Fruit fly (Drosophila melanogaster) whole organism, prepupa: ENCODE results near the gene JMJD6.

ENCODE experiments used
- Blimp-1 ChIP-seq: fragments of 200-800 bp; sonication (Bioruptor generic); optimal IDR thresholded peaks from 3 replicates; lab custom pipeline; 2017; ENCODE audit warnings: missing biosample characterization, missing genetic modification characterization, mild to moderate bottlenecking, moderate library complexity, missing genetic modification reagents
- CG10631 ChIP-seq: fragments of 200-800 bp; sonication (Bioruptor generic); optimal IDR thresholded peaks from 2 replicates; lab custom pipeline; 2016; ENCODE audit warnings: missing biosample characterization, missing genetic modification characterization
- CG10669 ChIP-seq: fragments of 200-800 bp; sonication (Bioruptor generic); optimal IDR thresholded peaks from 3 replicates; lab custom pipeline; 2018; ENCODE audit warnings: missing biosample characterization, mild to moderate bottlenecking, missing genetic modification characterization, moderate library complexity
- CG11294 ChIP-seq: fragments of 200-800 bp; sonication (Bioruptor generic); IDR thresholded peaks from 2 replicates; pipeline ENCODE4 v1.3.6; 2022; ENCODE audit warnings: missing biosample characterization, missing genetic modification characterization
- CG11762 ChIP-seq: fragments of 200-800 bp; sonication (Bioruptor generic); optimal IDR thresholded peaks from 3 replicates; lab custom pipeline; 2016; ENCODE audit warnings: missing biosample characterization, missing genetic modification characterization; ENCODE audit not compliant: insufficient read depth
- CG11902 ChIP-seq: fragments of 200-800 bp; sonication (Bioruptor generic); optimal IDR thresholded peaks from 3 replicates; lab custom pipeline; 2016; ENCODE audit warnings: missing biosample characterization, missing genetic modification characterization
- CG15336 ChIP-seq: fragments of 200-800 bp; sonication (Bioruptor generic); IDR thresholded peaks from 2 replicates; pipeline ENCODE4 v1.3.6; 2022; ENCODE audit warnings: missing biosample characterization, missing genetic modification characterization
- CG1621 ChIP-seq: fragments of 200-800 bp; sonication (Bioruptor generic); optimal IDR thresholded peaks from 3 replicates; lab custom pipeline; 2018; ENCODE audit warnings: missing biosample characterization, mild to moderate bottlenecking, missing genetic modification characterization
- CG16779 ChIP-seq: fragments of 200-800 bp; sonication (Bioruptor generic); optimal IDR thresholded peaks from 3 replicates; lab custom pipeline; 2017; ENCODE audit warnings: missing biosample characterization, mild to moderate bottlenecking, missing genetic modification characterization
- CG3032 ChIP-seq: fragments of 200-800 bp; optimal IDR thresholded peaks from 2 replicates; lab custom pipeline; 2019; ENCODE audit warnings: missing biosample characterization, mild to moderate bottlenecking, missing genetic modification characterization, moderate library complexity
- CG31627 ChIP-seq: fragments of 200-800 bp; sonication (Bioruptor generic); optimal IDR thresholded peaks from 3 replicates; lab custom pipeline; 2016; ENCODE audit warnings: missing biosample characterization, missing genetic modification characterization
- CG32006 ChIP-seq: fragments of 200-800 bp; sonication (Bioruptor generic); optimal IDR thresholded peaks from 3 replicates; lab custom pipeline; 2017; ENCODE audit warnings: missing biosample characterization, mild to moderate bottlenecking, missing genetic modification characterization
- CG34406 ChIP-seq: fragments of 200-800 bp; sonication (Bioruptor generic); optimal IDR thresholded peaks from 3 replicates; lab custom pipeline; 2016; ENCODE audit warnings: missing biosample characterization, missing genetic modification characterization
- CG4318 ChIP-seq: fragments of 200-800 bp; sonication (Bioruptor generic); optimal IDR thresholded peaks from 3 replicates; lab custom pipeline; 2017; ENCODE audit warnings: missing biosample characterization, mild to moderate bottlenecking, missing genetic modification characterization
- CG6163 ChIP-seq: fragments of 200-800 bp; sonication (Bioruptor generic); IDR thresholded peaks from 3 replicates; pipeline ENCODE4 v1.3.6; 2022; ENCODE audit warnings: missing biosample characterization, missing genetic modification characterization
- CG6276 ChIP-seq: fragments of 200-800 bp; sonication (Bioruptor generic); optimal IDR thresholded peaks from 2 replicates; lab custom pipeline; 2017; ENCODE audit warnings: missing biosample characterization, mild to moderate bottlenecking, missing genetic modification characterization
- CG6808 ChIP-seq: fragments of 200-800 bp; sonication (Bioruptor generic); optimal IDR thresholded peaks from 3 replicates; lab custom pipeline; 2017; ENCODE audit warnings: missing biosample characterization, missing genetic modification characterization, mild to moderate bottlenecking, moderate library complexity, missing genetic modification reagents
- CG6854 ChIP-seq: fragments of 200-800 bp; sonication (Bioruptor generic); optimal IDR thresholded peaks from 2 replicates; lab custom pipeline; 2017; ENCODE audit warnings: missing biosample characterization, mild to moderate bottlenecking, missing genetic modification characterization
- CG7368 ChIP-seq: fragments of 200-800 bp; sonication (Bioruptor generic); optimal IDR thresholded peaks from 3 replicates; lab custom pipeline; 2016; ENCODE audit warnings: missing biosample characterization, missing genetic modification characterization
- CG8319 ChIP-seq: fragments of 200-800 bp; sonication (Bioruptor generic); optimal IDR thresholded peaks from 3 replicates; lab custom pipeline; 2016; ENCODE audit warnings: missing biosample characterization, missing genetic modification characterization
- CG9139 ChIP-seq: fragments of 200-800 bp; sonication (Bioruptor generic); optimal IDR thresholded peaks from 3 replicates; lab custom pipeline; 2017; ENCODE audit warnings: missing biosample characterization, mild to moderate bottlenecking, missing genetic modification characterization
- Eip75B ChIP-seq: fragments of 200-800 bp; sonication (Bioruptor generic); optimal IDR thresholded peaks from 3 replicates; lab custom pipeline; 2016; ENCODE audit warnings: missing biosample characterization, missing genetic modification characterization
- Eip78C ChIP-seq: fragments of 200-800 bp; sonication (Bioruptor generic); peaks from one replicate; lab custom pipeline; 2016; ENCODE audit warnings: missing biosample characterization, missing genetic modification characterization
- Eip93F ChIP-seq: fragments of 200-800 bp; sonication (Bioruptor generic); optimal IDR thresholded peaks from 2 replicates; lab custom pipeline; 2016; ENCODE audit warnings: missing biosample characterization, mild to moderate bottlenecking, missing genetic modification characterization
- Ets96B ChIP-seq: fragments of 200-800 bp; optimal IDR thresholded peaks from 2 replicates; lab custom pipeline; 2019; ENCODE audit warnings: missing biosample characterization, mild to moderate bottlenecking, missing genetic modification characterization, moderate library complexity
- Gug ChIP-seq: fragments of 200-800 bp; sonication (Bioruptor generic); IDR thresholded peaks from 2 replicates; pipeline ENCODE4 v1.3.6; 2022; ENCODE audit warnings: missing biosample characterization, missing genetic modification characterization
- Hr38 ChIP-seq: sonication (Bioruptor generic); optimal IDR thresholded peaks from 2 replicates; lab custom pipeline; 2016; ENCODE audit warnings: missing biosample characterization, missing genetic modification characterization
- Hr39 ChIP-seq: fragments of 200-800 bp; sonication (Bioruptor generic); optimal IDR thresholded peaks from 2 replicates; lab custom pipeline; 2016; ENCODE audit warnings: missing biosample characterization, missing genetic modification characterization
- Lpt ChIP-seq: fragments of 200-800 bp; sonication (Bioruptor generic); optimal IDR thresholded peaks from 3 replicates; lab custom pipeline; 2016; ENCODE audit warnings: missing biosample characterization, missing genetic modification characterization
- Met ChIP-seq: fragments of 200-800 bp; sonication (Bioruptor generic); optimal IDR thresholded peaks from 3 replicates; lab custom pipeline; 2016; ENCODE audit warnings: missing biosample characterization, missing genetic modification characterization
- OdsH ChIP-seq: fragments of 200-800 bp; sonication (Bioruptor generic); optimal IDR thresholded peaks from 3 replicates; lab custom pipeline; 2016; ENCODE audit warnings: missing biosample characterization, missing genetic modification characterization
- Sox102F ChIP-seq: fragments of 200-800 bp; sonication (Bioruptor generic); optimal IDR thresholded peaks from 2 replicates; lab custom pipeline; 2016; ENCODE audit warnings: missing biosample characterization, mild to moderate bottlenecking, missing genetic modification characterization
- Sox14 ChIP-seq: fragments of 200-800 bp; sonication (Bioruptor generic); optimal IDR thresholded peaks from 3 replicates; lab custom pipeline; 2016; ENCODE audit warnings: missing biosample characterization, missing genetic modification characterization
- Sox15 ChIP-seq: fragments of 200-800 bp; sonication (Bioruptor generic); optimal IDR thresholded peaks from 3 replicates; lab custom pipeline; 2016; ENCODE audit warnings: missing biosample characterization, missing genetic modification characterization
- achi ChIP-seq: fragments of 200-800 bp; sonication (Bioruptor generic); optimal IDR thresholded peaks from 3 replicates; lab custom pipeline; 2016; ENCODE audit warnings: missing biosample characterization, missing genetic modification characterization
- acj6 ChIP-seq: fragments of 200-800 bp; sonication (Bioruptor generic); optimal IDR thresholded peaks from 3 replicates; lab custom pipeline; 2016; ENCODE audit warnings: missing biosample characterization, missing genetic modification characterization
- cyc ChIP-seq: fragments of 200-800 bp; sonication (Bioruptor generic); optimal IDR thresholded peaks from 3 replicates; lab custom pipeline; 2016; ENCODE audit warnings: missing biosample characterization, missing genetic modification characterization
- dac ChIP-seq: fragments of 200-800 bp; sonication (Bioruptor generic); optimal IDR thresholded peaks from 2 replicates; lab custom pipeline; 2017; ENCODE audit warnings: missing biosample characterization, mild to moderate bottlenecking, missing genetic modification characterization
- dsx ChIP-seq: fragments of 200-800 bp; optimal IDR thresholded peaks from 3 replicates; lab custom pipeline; 2019; ENCODE audit warnings: missing biosample characterization, mild to moderate bottlenecking, missing genetic modification characterization, moderate library complexity; ENCODE audit not compliant: poor library complexity, severe bottlenecking
- eg ChIP-seq: fragments of 200-800 bp; sonication (Bioruptor generic); IDR thresholded peaks from 3 replicates; pipeline ENCODE4 v1.3.6; 2022; ENCODE audit warnings: missing biosample characterization, missing genetic modification characterization
- esn ChIP-seq: fragments of 200-800 bp; sonication (Bioruptor generic); optimal IDR thresholded peaks from 2 replicates; lab custom pipeline; 2016; ENCODE audit warnings: missing biosample characterization, mild to moderate bottlenecking, missing genetic modification characterization, moderate library complexity
- fd59A ChIP-seq: fragments of 200-800 bp; sonication (Bioruptor generic); optimal IDR thresholded peaks from 2 replicates; lab custom pipeline; 2017; ENCODE audit warnings: missing biosample characterization, mild to moderate bottlenecking, missing genetic modification characterization, missing genetic modification reagents
- fd85E ChIP-seq: fragments of 200-800 bp; sonication (Bioruptor generic); optimal IDR thresholded peaks from 3 replicates; lab custom pipeline; 2016; ENCODE audit warnings: missing biosample characterization, missing genetic modification characterization
- fkh ChIP-seq: fragments of 200-800 bp; sonication (Bioruptor generic); optimal IDR thresholded peaks from 3 replicates; lab custom pipeline; 2017; ENCODE audit warnings: missing biosample characterization, mild to moderate bottlenecking, missing genetic modification characterization, moderate library complexity
- lz ChIP-seq: fragments of 200-800 bp; sonication (Bioruptor generic); optimal IDR thresholded peaks from 3 replicates; lab custom pipeline; 2016; ENCODE audit warnings: missing biosample characterization, missing genetic modification characterization
- pdm3 ChIP-seq: fragments of 200-800 bp; sonication (Bioruptor generic); optimal IDR thresholded peaks from 3 replicates; lab custom pipeline; 2016; ENCODE audit warnings: missing biosample characterization, missing genetic modification characterization
- salr ChIP-seq, 2 experiments: fragments of 200-800 bp; sonication (Bioruptor generic); optimal IDR thresholded peaks; 3 replicates each; lab custom pipeline; 2016 to 2018; ENCODE audit warnings: missing biosample characterization in 2 of 2, missing genetic modification characterization in 2 of 2, mild to moderate bottlenecking in 1 of 2
- spab ChIP-seq: fragments of 200-800 bp; sonication (Bioruptor generic); optimal IDR thresholded peaks from 2 replicates; lab custom pipeline; 2017; ENCODE audit warnings: missing biosample characterization, mild to moderate bottlenecking, missing genetic modification characterization, missing genetic modification reagents
- ss ChIP-seq, 2 experiments: fragments of 200-800 bp; sonication (Bioruptor generic); optimal IDR thresholded peaks; 2 replicates in 1 of 2; 3 replicates in 1 of 2; lab custom pipeline; 2017 to 2018; ENCODE audit warnings: mild to moderate bottlenecking in 2 of 2, missing biosample characterization in 2 of 2, missing genetic modification characterization in 2 of 2, moderate library complexity in 1 of 2
- svp ChIP-seq: fragments of 200-800 bp; sonication (Bioruptor generic); peaks from one replicate; lab custom pipeline; 2016; ENCODE audit warnings: missing biosample characterization, missing genetic modification characterization
- topi ChIP-seq: fragments of 200-800 bp; sonication (Bioruptor generic); optimal IDR thresholded peaks from 3 replicates; lab custom pipeline; 2016; ENCODE audit warnings: missing biosample characterization, missing genetic modification characterization
- vri ChIP-seq: fragments of 200-800 bp; sonication (Bioruptor generic); optimal IDR thresholded peaks from 3 replicates; lab custom pipeline; 2016; ENCODE audit warnings: missing biosample characterization, mild to moderate bottlenecking, missing genetic modification characterization

Gene JMJD6

dm6 chr3R:22358810-22359209 lies 3.4 kb downstream of the JMJD6 start:
- TF ChIP-seq vri (GFP tag; lab: Kevin White, UChicago) (peak; percentile 82), Sox102F (GFP tag; lab: Kevin White, UChicago) (peak; percentile 77), fkh (GFP tag; lab: Kevin White, UChicago) (peak; percentile 72), CG6163 (GFP tag; lab: Robert Waterston, UW) (peak; percentile 87), achi (GFP tag; lab: Kevin White, UChicago) (peak; percentile 79), CG32006 (GFP tag; lab: Kevin White, UChicago) (peak; percentile 84), lz (GFP tag; lab: Kevin White, UChicago) (peak; percentile 62), Ets96B (tag; lab: Kevin White, UChicago) (peak; percentile 84), Hr39 (peak; percentile 80), ss (GFP tag; optimal IDR thresholded peaks at IDR 0.05; lab: Kevin White, UChicago) (peak; percentile 34 to 68), CG1621 (tag; lab: Kevin White, UChicago) (peak; percentile 82), CG4318 (GFP tag; lab: Kevin White, UChicago) (peak; percentile 63), dsx (GFP tag; lab: Kevin White, UChicago) (peak; percentile 76), Met (GFP tag; lab: Kevin White, UChicago) (peak; percentile 77), CG31627 (peak; percentile 68), esn (GFP tag; lab: Kevin White, UChicago) (peak; percentile 79), Eip78C (GFP tag; lab: Kevin White, UChicago) (peak; percentile 97), svp (peak; percentile 96), Sox14 (peak; percentile 87), fd85E (GFP tag; lab: Kevin White, UChicago) (peak; percentile 20), CG11902 (peak; percentile 63), CG16779 (tag; lab: Kevin White, UChicago) (peak; percentile 36), eg (peak; percentile 94), Blimp-1 (GFP tag; lab: Kevin White, UChicago) (no peak), CG8319 (peak; percentile 61), Eip93F (GFP tag; lab: Kevin White, UChicago) (no peak), CG6808 (GFP tag; lab: Kevin White, UChicago) (peak; percentile 72), OdsH (peak; percentile 88), CG10631 (GFP tag; lab: Kevin White, UChicago) (peak; percentile 57), salr (GFP tag; optimal IDR thresholded peaks at IDR 0.05; lab: Kevin White, UChicago) (peak; percentile 69 to 74), CG11762 (GFP tag; lab: Kevin White, UChicago) (peak; percentile 78), CG9139 (GFP tag; lab: Kevin White, UChicago) (no peak), fd59A (GFP tag; lab: Kevin White, UChicago) (peak; percentile 53), Sox15 (peak; percentile 71), cyc (peak; percentile 64), Gug (peak; percentile 90), acj6 (peak; percentile 86), spab (GFP tag; lab: Kevin White, UChicago) (peak; percentile 78), CG6854 (GFP tag; lab: Kevin White, UChicago) (no peak), CG11294 (GFP tag; lab: Robert Waterston, UW) (peak; percentile 84), pdm3 (GFP tag; lab: Kevin White, UChicago) (peak; percentile 90), CG10669 (GFP tag; lab: Kevin White, UChicago) (peak; percentile 83), dac (no peak), CG15336 (GFP tag; lab: Robert Waterston, UW) (peak; percentile 88), CG3032 (tag; lab: Kevin White, UChicago) (peak; percentile 71), topi (GFP tag; lab: Kevin White, UChicago) (peak; percentile 80), CG7368 (peak; percentile 81), Lpt (GFP tag; lab: Kevin White, UChicago) (peak; percentile 70), Eip75B (GFP tag; lab: Kevin White, UChicago) (peak; percentile 75), CG34406 (GFP tag; lab: Kevin White, UChicago) (peak; percentile 76), CG6276 (GFP tag; lab: Kevin White, UChicago) (peak; percentile 82), Hr38 (GFP tag; lab: Kevin White, UChicago) (no peak)
